Fruit fly (Drosophila melanogaster) whole organism: ENCODE data around the gene Naa60.

ENCODE experiments used
- CG8478 ChIP-seq: fragments of >200 bp; optimal IDR thresholded peaks from 2 replicates; lab custom pipeline; 2018; ENCODE audit warnings: inconsistent platforms
- Dll ChIP-seq: fragments of >200 bp; optimal IDR thresholded peaks from 2 replicates; lab custom pipeline; 2017
- EcR ChIP-seq, 2 experiments: fragments of >200 bp; optimal IDR thresholded peaks; 2 replicates each; lab custom pipeline; 2017; ENCODE audit warnings: missing biosample characterization in 2 of 2, missing genetic modification characterization in 2 of 2, missing genetic modification reagents in 2 of 2
- pan ChIP-seq: fragments of >200 bp; optimal IDR thresholded peaks from 2 replicates; lab custom pipeline; 2017
- psq ChIP-seq: fragments of >200 bp; optimal IDR thresholded peaks from 2 replicates; lab custom pipeline; 2017
- usp ChIP-seq: fragments of >200 bp; optimal IDR thresholded peaks from 2 replicates; lab custom pipeline; 2017; ENCODE audit warnings: missing biosample characterization, missing genetic modification characterization, mixed read lengths

Naa60 gene

dm6 chr3L:9705591-9705990 lies 21.1 kb upstream of the Naa60 start:
- TF ChIP-seq CG8478 (lab: Kevin White, UChicago) (no peak), EcR (GFP tag; optimal IDR thresholded peaks at IDR 0.05; lab: Kevin White, UChicago) (no peak), Dll (lab: Kevin White, UChicago) (no peak), pan (lab: Kevin White, UChicago) (no peak), usp (GFP tag; lab: Kevin White, UChicago) (no peak), psq (no peak)

dm6 chr3L:9708797-9709196 lies 17.9 kb upstream of the Naa60 start:
- TF ChIP-seq Dll (lab: Kevin White, UChicago) = no peak
- TF ChIP-seq psq = no peak

dm6 chr3L:9711203-9711602 lies 15.5 kb upstream of the Naa60 start:
- TF ChIP-seq usp (GFP tag; lab: Kevin White, UChicago) = no peak
- no peak for TF ChIP-seq pan (lab: Kevin White, UChicago)
- TF ChIP-seq CG8478 (lab: Kevin White, UChicago) = no peak
- no peak for TF ChIP-seq Dll (lab: Kevin White, UChicago)
- no peak for TF ChIP-seq EcR (GFP tag; optimal IDR thresholded peaks at IDR 0.05; lab: Kevin White, UChicago)
- TF ChIP-seq psq = no peak

- TF ChIP-seq usp (GFP tag; lab: Kevin White, UChicago) = no peak
- no peak for TF ChIP-seq psq
- no peak for TF ChIP-seq Dll (lab: Kevin White, UChicago)
- TF ChIP-seq EcR (GFP tag; optimal IDR thresholded peaks at IDR 0.05; lab: Kevin White, UChicago) = no peak
- no peak for TF ChIP-seq pan (lab: Kevin White, UChicago)
- TF ChIP-seq CG8478 (lab: Kevin White, UChicago) = no peak
Measured at dm6 chr3L:9712066-9712789, 14.5 kb upstream of the Naa60 start.

dm6 chr3L:9713383-9713827 lies 13.3 kb upstream of the Naa60 start, which contains the start of gene SH3PX1:
Gene SH3PX1 (minus strand): TSS chr3L:9713827.
- no peak for TF ChIP-seq Dll (lab: Kevin White, UChicago)

- TF ChIP-seq EcR (GFP tag; optimal IDR thresholded peaks at IDR 0.05; lab: Kevin White, UChicago) = no peak
- TF ChIP-seq pan (lab: Kevin White, UChicago) = no peak
- no peak for TF ChIP-seq CG8478 (lab: Kevin White, UChicago)
- TF ChIP-seq usp (GFP tag; lab: Kevin White, UChicago) = no peak
- TF ChIP-seq psq = no peak
- TF ChIP-seq Dll (lab: Kevin White, UChicago) = no peak
Measured at dm6 chr3L:9713828-9714536, 12.7 kb upstream of the Naa60 start, which contains the start of gene vsg. Gene vsg (plus strand): TSS chr3L:9714324.

- TF ChIP-seq Dll (lab: Kevin White, UChicago) = no peak
Measured at dm6 chr3L:9714537-9715144, 12.1 kb upstream of the Naa60 start.

dm6 chr3L:9716595-9716994 lies 10.1 kb upstream of the Naa60 start:
- no peak for TF ChIP-seq Dll (lab: Kevin White, UChicago)

- no peak for TF ChIP-seq usp (GFP tag; lab: Kevin White, UChicago)
- TF ChIP-seq CG8478 (lab: Kevin White, UChicago) = no peak
- no peak for TF ChIP-seq pan (lab: Kevin White, UChicago)
- no peak for TF ChIP-seq psq
- no peak for TF ChIP-seq EcR (GFP tag; optimal IDR thresholded peaks at IDR 0.05; lab: Kevin White, UChicago)
- no peak for TF ChIP-seq Dll (lab: Kevin White, UChicago)
Measured at dm6 chr3L:9717101-9717500, 9.6 kb upstream of the Naa60 start.

- TF ChIP-seq psq = no peak
Measured at dm6 chr3L:9717839-9718238, 8.9 kb upstream of the Naa60 start.

dm6 chr3L:9718929-9719328 lies 7.8 kb upstream of the Naa60 start, which contains the start of the genes CG18178 and CG14174:
Gene CG18178 (minus strand): TSS chr3L:9719144.
Gene CG14174 (plus strand): TSS chr3L:9719328.
- TF ChIP-seq EcR (GFP tag; optimal IDR thresholded peaks at IDR 0.05; lab: Kevin White, UChicago) = no peak
- no peak for TF ChIP-seq psq
- no peak for TF ChIP-seq usp (GFP tag; lab: Kevin White, UChicago)
- TF ChIP-seq pan (lab: Kevin White, UChicago) = no peak

dm6 chr3L:9720102-9720501 lies 6.6 kb upstream of the Naa60 start:
- TF ChIP-seq usp (GFP tag; lab: Kevin White, UChicago) (no peak), psq (no peak), pan (lab: Kevin White, UChicago) (no peak), CG8478 (lab: Kevin White, UChicago) (no peak), EcR (GFP tag; optimal IDR thresholded peaks at IDR 0.05; lab: Kevin White, UChicago) (no peak), Dll (lab: Kevin White, UChicago) (no peak)
